Worm (Caenorhabditis elegans) whole organism, L3 larva: Measurements from ENCODE around the gene srx-129.

Experiments used
- R02D3.7 ChIP-seq: fragments of 150-350 bp; optimal IDR thresholded peaks from 2 replicates; lab custom pipeline; 2014; ENCODE audit warnings: missing biosample characterization, missing genetic modification characterization
- ZK546.5 ChIP-seq: sonication (generic microtip); optimal IDR thresholded peaks from 2 replicates; lab custom pipeline; 2017; ENCODE audit warnings: missing biosample characterization, missing genetic modification characterization
- aly-2 ChIP-seq: fragments of 150-350 bp; optimal IDR thresholded peaks from 2 replicates; lab custom pipeline; 2014; ENCODE audit warnings: missing biosample characterization, missing genetic modification characterization
- ama-1 ChIP-seq: fragments of 150-350 bp; optimal IDR thresholded peaks from 2 replicates; lab custom pipeline; 2018
- ceh-16 ChIP-seq: sonication (generic microtip); optimal IDR thresholded peaks from 2 replicates; lab custom pipeline; 2017; ENCODE audit warnings: missing biosample characterization, missing genetic modification characterization
- ceh-28 ChIP-seq: fragments of 150-350 bp; optimal IDR thresholded peaks from 2 replicates; lab custom pipeline; 2014; ENCODE audit warnings: missing biosample characterization, missing genetic modification reagents, missing genetic modification characterization
- ceh-82 ChIP-seq: fragments of 150-350 bp; optimal IDR thresholded peaks from 2 replicates; lab custom pipeline; 2014; ENCODE audit warnings: missing biosample characterization, missing genetic modification characterization
- ceh-9 ChIP-seq: sonication (generic microtip); optimal IDR thresholded peaks from 2 replicates; lab custom pipeline; 2018; ENCODE audit warnings: missing biosample characterization, missing genetic modification characterization
- daf-12 ChIP-seq: fragments of 150-350 bp; optimal IDR thresholded peaks from 2 replicates; lab custom pipeline; 2014; ENCODE audit warnings: missing biosample characterization, missing genetic modification reagents, missing genetic modification characterization
- egl-27 ChIP-seq: sonication (generic microtip); optimal IDR thresholded peaks from 4 replicates; lab custom pipeline; 2017; ENCODE audit warnings: missing biosample characterization, missing genetic modification reagents, missing genetic modification characterization
- egl-5 ChIP-seq: fragments of 150-350 bp; optimal IDR thresholded peaks from 2 replicates; lab custom pipeline; 2017; ENCODE audit warnings: missing biosample characterization, missing genetic modification reagents, missing genetic modification characterization, inconsistent platforms
- elt-1 ChIP-seq: fragments of 150-350 bp; optimal IDR thresholded peaks from 2 replicates; lab custom pipeline; 2014; ENCODE audit warnings: missing biosample characterization, missing genetic modification characterization
- elt-2 ChIP-seq: sonication (generic microtip); optimal IDR thresholded peaks from 2 replicates; lab custom pipeline; 2016; ENCODE audit warnings: missing genetic modification reagents, mild to moderate bottlenecking, missing genetic modification characterization, missing compliant biosample characterization
- elt-3 ChIP-seq, 3 experiments: fragments of 150-350 bp in 1 of 3; sonication (generic microtip) in 2 of 3; optimal IDR thresholded peaks; 2 replicates in 2 of 3; 4 replicates in 1 of 3; lab custom pipeline; 2014 to 2017; ENCODE audit warnings: missing biosample characterization in 3 of 3, missing genetic modification characterization in 3 of 3
- eor-1 ChIP-seq, 2 experiments: fragments of 150-350 bp; optimal IDR thresholded peaks; 2 replicates each; lab custom pipeline; 2014 to 2018; ENCODE audit warnings: missing biosample characterization in 2 of 2, missing genetic modification characterization in 2 of 2
- fkh-10 ChIP-seq: sonication (generic microtip); optimal IDR thresholded peaks from 2 replicates; lab custom pipeline; 2017; ENCODE audit warnings: missing biosample characterization, missing genetic modification reagents, missing genetic modification characterization
- fkh-2 ChIP-seq: fragments of 150-350 bp; optimal IDR thresholded peaks from 2 replicates; lab custom pipeline; 2014; ENCODE audit warnings: missing biosample characterization, missing genetic modification reagents, missing genetic modification characterization
- fos-1 ChIP-seq: fragments of 150-350 bp; optimal IDR thresholded peaks from 2 replicates; lab custom pipeline; 2014; ENCODE audit warnings: missing biosample characterization, missing genetic modification characterization
- hmg-11 ChIP-seq: sonication (generic microtip); optimal IDR thresholded peaks from 2 replicates; lab custom pipeline; 2016; ENCODE audit warnings: missing genetic modification characterization, missing compliant biosample characterization
- jun-1 ChIP-seq: fragments of 150-350 bp; optimal IDR thresholded peaks from 2 replicates; lab custom pipeline; 2014; ENCODE audit warnings: missing biosample characterization, missing genetic modification reagents, missing genetic modification characterization
- lin-15B ChIP-seq: fragments of 150-350 bp; optimal IDR thresholded peaks from 2 replicates; lab custom pipeline; 2014; ENCODE audit warnings: missing biosample characterization, missing genetic modification characterization
- lsy-12 ChIP-seq: sonication (generic microtip); optimal IDR thresholded peaks from 2 replicates; lab custom pipeline; 2016; ENCODE audit warnings: mild to moderate bottlenecking, missing genetic modification characterization, missing compliant biosample characterization
- mdl-1 ChIP-seq: fragments of 150-350 bp; optimal IDR thresholded peaks from 2 replicates; lab custom pipeline; 2014; ENCODE audit warnings: missing biosample characterization, missing genetic modification characterization
- mml-1 ChIP-seq: fragments of 150-350 bp; sonication (generic microtip); optimal IDR thresholded peaks from 3 replicates; lab custom pipeline; 2014; ENCODE audit warnings: missing biosample characterization, missing genetic modification characterization
- nfya-1 ChIP-seq: sonication (generic microtip); optimal IDR thresholded peaks from 2 replicates; lab custom pipeline; 2017; ENCODE audit warnings: missing genetic modification characterization, mild to moderate bottlenecking, missing compliant biosample characterization, antibody characterized with exemption, moderate library complexity; ENCODE audit not compliant: insufficient read depth
- nhr-11 ChIP-seq: fragments of 150-350 bp; optimal IDR thresholded peaks from 2 replicates; lab custom pipeline; 2014; ENCODE audit warnings: missing biosample characterization, missing genetic modification characterization
- nhr-12 ChIP-seq: fragments of 150-350 bp; optimal IDR thresholded peaks from 2 replicates; lab custom pipeline; 2014; ENCODE audit warnings: missing biosample characterization, missing genetic modification characterization
- nhr-23 ChIP-seq: fragments of 150-350 bp; optimal IDR thresholded peaks from 2 replicates; lab custom pipeline; 2014; ENCODE audit warnings: missing biosample characterization, missing genetic modification reagents, missing genetic modification characterization
- nhr-237 ChIP-seq: fragments of 150-350 bp; optimal IDR thresholded peaks from 2 replicates; lab custom pipeline; 2014; ENCODE audit warnings: missing biosample characterization, missing genetic modification characterization
- nhr-25 ChIP-seq: sonication (generic microtip); optimal IDR thresholded peaks from 2 replicates; lab custom pipeline; 2017; ENCODE audit warnings: missing biosample characterization, missing genetic modification characterization
- nhr-28 ChIP-seq: fragments of 150-350 bp; optimal IDR thresholded peaks from 2 replicates; lab custom pipeline; 2014; ENCODE audit warnings: missing biosample characterization, missing genetic modification characterization
- nhr-43 ChIP-seq: sonication (generic microtip); optimal IDR thresholded peaks from 2 replicates; lab custom pipeline; 2016; ENCODE audit warnings: mild to moderate bottlenecking, missing genetic modification characterization, missing compliant biosample characterization; ENCODE audit not compliant: poor library complexity, severe bottlenecking
- nhr-67 ChIP-seq: fragments of 150-350 bp; optimal IDR thresholded peaks from 2 replicates; lab custom pipeline; 2014; ENCODE audit warnings: missing biosample characterization, missing genetic modification characterization
- nhr-76 ChIP-seq: fragments of 150-350 bp; sonication (generic microtip); optimal IDR thresholded peaks from 5 replicates; lab custom pipeline; 2014; ENCODE audit warnings: missing biosample characterization, missing genetic modification characterization
- nhr-77 ChIP-seq: fragments of 150-350 bp; optimal IDR thresholded peaks from 2 replicates; lab custom pipeline; 2014; ENCODE audit warnings: missing biosample characterization, missing genetic modification characterization
- pha-4 ChIP-seq: fragments of 150-350 bp; optimal IDR thresholded peaks from 2 replicates; lab custom pipeline; 2014; ENCODE audit warnings: missing biosample characterization, missing genetic modification reagents, missing genetic modification characterization
- pqm-1 ChIP-seq: fragments of 150-350 bp; optimal IDR thresholded peaks from 2 replicates; lab custom pipeline; 2017; ENCODE audit warnings: missing biosample characterization, missing genetic modification characterization, inconsistent platforms
- sea-2 ChIP-seq: fragments of 150-350 bp; sonication (generic microtip); optimal IDR thresholded peaks from 4 replicates; lab custom pipeline; 2014; ENCODE audit warnings: missing biosample characterization, missing genetic modification reagents, missing genetic modification characterization
- skn-1 ChIP-seq: fragments of 150-350 bp; optimal IDR thresholded peaks from 2 replicates; lab custom pipeline; 2014; ENCODE audit warnings: missing biosample characterization, missing genetic modification characterization
- snpc-4 ChIP-seq: fragments of 150-350 bp; optimal IDR thresholded peaks from 2 replicates; lab custom pipeline; 2014; ENCODE audit warnings: missing biosample characterization, missing genetic modification characterization
- tbx-2 ChIP-seq: sonication (generic microtip); optimal IDR thresholded peaks from 2 replicates; lab custom pipeline; 2016; ENCODE audit warnings: mild to moderate bottlenecking, missing genetic modification characterization, missing compliant biosample characterization
- unc-39 ChIP-seq: sonication (generic microtip); optimal IDR thresholded peaks from 4 replicates; lab custom pipeline; 2017; ENCODE audit warnings: missing biosample characterization, missing genetic modification characterization
- unc-62 ChIP-seq: fragments of 150-350 bp; sonication (generic microtip); optimal IDR thresholded peaks from 4 replicates; lab custom pipeline; 2014; ENCODE audit warnings: missing biosample characterization, missing genetic modification reagents, missing genetic modification characterization
- zag-1 ChIP-seq: fragments of 150-350 bp; optimal IDR thresholded peaks from 2 replicates; lab custom pipeline; 2014; ENCODE audit warnings: missing biosample characterization, missing genetic modification characterization
- ztf-11 ChIP-seq: fragments of 150-350 bp; optimal IDR thresholded peaks from 2 replicates; lab custom pipeline; 2014; ENCODE audit warnings: missing biosample characterization, missing genetic modification characterization
- ztf-4 ChIP-seq: fragments of 150-350 bp; optimal IDR thresholded peaks from 2 replicates; lab custom pipeline; 2014; ENCODE audit warnings: missing biosample characterization, missing genetic modification characterization

srx-129 gene

ce11 chrV:13787225-13787898, 46.7 kb upstream of the srx-129 start, which contains the start of the genes F53C11.4 and F53C11.5 (continued):
- TF ChIP-seq nhr-237 = no peak
- no peak for TF ChIP-seq mdl-1 (tag; lab: Kevin White, UChicago)

- no peak for TF ChIP-seq ZK546.5
- peak; percentile 69 for TF ChIP-seq nhr-25 (tag; lab: Kevin White, UChicago)
- peak; percentile 62 for TF ChIP-seq elt-2
- TF ChIP-seq nfya-1 (tag; lab: Kevin White, UChicago) = peak; percentile 7
- peak; percentile 56 for TF ChIP-seq pqm-1 (tag; lab: Kevin White, UChicago)
- TF ChIP-seq nhr-76 (tag; lab: Kevin White, UChicago) = no peak
- peak; percentile 66 for TF ChIP-seq nhr-43
- peak; percentile 42 for TF ChIP-seq nhr-23 (tag; lab: Kevin White, UChicago)
- peak; percentile 48 for TF ChIP-seq pha-4
- TF ChIP-seq, all 47 proteins: peak for 7
Observed at ce11 chrV:13787948-13788681, 45.9 kb upstream of the srx-129 start.

- TF ChIP-seq mdl-1 (tag; lab: Kevin White, UChicago) = peak; percentile 44
- peak; percentile 94 for TF ChIP-seq lin-15B (tag; lab: Kevin White, UChicago)
- no peak for TF ChIP-seq unc-39 (tag; lab: Kevin White, UChicago)
- peak; percentile 91 for TF ChIP-seq nhr-11 (tag; lab: Kevin White, UChicago)
- TF ChIP-seq nhr-25 (tag; lab: Kevin White, UChicago) = peak; percentile 84
- peak; percentile 81 for TF ChIP-seq lsy-12 (tag; lab: Kevin White, UChicago)
- TF ChIP-seq nhr-12 (tag; lab: Kevin White, UChicago) = no peak
- peak; percentile 25 for TF ChIP-seq fkh-10 (GFP tag; lab: Kevin White, UChicago)
- TF ChIP-seq ztf-11 (tag; lab: Kevin White, UChicago) = no peak
- TF ChIP-seq elt-3 (tag; optimal IDR thresholded peaks at IDR 0.05; lab: Kevin White, UChicago) = no peak
- TF ChIP-seq nhr-67 (tag; lab: Kevin White, UChicago) = no peak
- TF ChIP-seq ceh-28 = peak; percentile 84
- no peak for TF ChIP-seq sea-2 (GFP tag; lab: Kevin White, UChicago)
- no peak for TF ChIP-seq nhr-76 (tag; lab: Kevin White, UChicago)
- TF ChIP-seq tbx-2 = peak; percentile 6
- peak; percentile 90 for TF ChIP-seq jun-1 (tag; lab: Kevin White, UChicago)
- TF ChIP-seq hmg-11 (tag; lab: Kevin White, UChicago) = peak; percentile 88
- TF ChIP-seq mml-1 (tag; lab: Kevin White, UChicago) = no peak
- TF ChIP-seq ztf-4 (tag; lab: Kevin White, UChicago) = no peak
- TF ChIP-seq elt-2 = peak; percentile 87
- no peak for TF ChIP-seq ceh-16 (tag; lab: Kevin White, UChicago)
- TF ChIP-seq nhr-237 = no peak
- TF ChIP-seq R02D3.7 = peak; percentile 19
- peak; percentile 81 for TF ChIP-seq nhr-23 (tag; lab: Kevin White, UChicago)
- TF ChIP-seq ama-1 (lab: Kevin White, UChicago) = peak; percentile 76
- TF ChIP-seq elt-1 (tag; lab: Kevin White, UChicago) = no peak
- peak; percentile 99 for TF ChIP-seq pha-4
- no peak for TF ChIP-seq daf-12
- no peak for TF ChIP-seq ZK546.5
- TF ChIP-seq nhr-43 = peak; percentile 20
- no peak for TF ChIP-seq ceh-9
- TF ChIP-seq skn-1 = peak; percentile 29
- TF ChIP-seq egl-27 = no peak
- peak; percentile 71 for TF ChIP-seq snpc-4 (tag; lab: Kevin White, UChicago)
- peak; percentile 50 for TF ChIP-seq ceh-82
- TF ChIP-seq fos-1 (tag; lab: Kevin White, UChicago) = peak; percentile 0
- no peak for TF ChIP-seq eor-1 (tag; optimal IDR thresholded peaks at IDR 0.05; lab: Kevin White, UChicago)
- TF ChIP-seq unc-62 (GFP tag; lab: Kevin White, UChicago) = peak; percentile 60
- TF ChIP-seq zag-1 = no peak
- peak; percentile 95 for TF ChIP-seq nfya-1 (tag; lab: Kevin White, UChicago)
- TF ChIP-seq fkh-2 (tag; lab: Kevin White, UChicago) = peak; percentile 1
- no peak for TF ChIP-seq nhr-28 (tag; lab: Kevin White, UChicago)
- peak; percentile 80 for TF ChIP-seq egl-5 (tag; lab: Kevin White, UChicago)
- TF ChIP-seq nhr-77 (tag; lab: Kevin White, UChicago) = no peak
- TF ChIP-seq pqm-1 (tag; lab: Kevin White, UChicago) = peak; percentile 79
- TF ChIP-seq aly-2 = no peak
Observed at ce11 chrV:13789362-13789761, 44.7 kb upstream of the srx-129 start.
